Fruit fly (Drosophila melanogaster) whole organism, embryonic: Measurements from ENCODE around the gene Hmr.
A peak's percentile ranks its signal among the peaks of the same experiment; 100 is the strongest.

Experiments
- Antp ChIP-seq: fragments of 200-800 bp; sonication (Bioruptor generic); optimal IDR thresholded peaks from 3 replicates; lab custom pipeline; 2016; ENCODE audit warnings: missing biosample characterization, missing genetic modification characterization
- CG11456 ChIP-seq: fragments of 200-800 bp; sonication (Bioruptor generic); IDR thresholded peaks from 3 replicates; pipeline ENCODE4 v1.3.6; 2022; ENCODE audit warnings: missing biosample characterization, missing genetic modification characterization
- CG12071 ChIP-seq: fragments of 200-800 bp; sonication (Bioruptor generic); optimal IDR thresholded peaks from 3 replicates; lab custom pipeline; 2018; ENCODE audit warnings: missing biosample characterization, mild to moderate bottlenecking, missing genetic modification characterization
- CG12104 ChIP-seq: fragments of 200-800 bp; sonication (Bioruptor generic); optimal IDR thresholded peaks from 3 replicates; lab custom pipeline; 2016; ENCODE audit warnings: missing biosample characterization, missing genetic modification characterization
- CG12236 ChIP-seq: fragments of 200-800 bp; sonication (Bioruptor generic); optimal IDR thresholded peaks from 2 replicates; lab custom pipeline; 2016; ENCODE audit warnings: missing biosample characterization, missing genetic modification characterization
- CG12659 ChIP-seq: fragments of 200-800 bp; sonication (Bioruptor generic); optimal IDR thresholded peaks from 3 replicates; lab custom pipeline; 2017; ENCODE audit warnings: mild to moderate bottlenecking, missing biosample characterization, missing genetic modification reagents, missing genetic modification characterization
- CG12942 ChIP-seq: fragments of 200-800 bp; sonication (Bioruptor generic); optimal IDR thresholded peaks from 3 replicates; lab custom pipeline; 2016; ENCODE audit warnings: missing biosample characterization, missing genetic modification characterization
- CG13123 ChIP-seq: fragments of 200-800 bp; sonication (Bioruptor generic); optimal IDR thresholded peaks from 2 replicates; lab custom pipeline; 2016; ENCODE audit warnings: missing biosample characterization, missing genetic modification characterization
- CG13424 ChIP-seq: fragments of 200-800 bp; sonication (Bioruptor generic); optimal IDR thresholded peaks from 2 replicates; lab custom pipeline; 2019; ENCODE audit warnings: missing biosample characterization, mild to moderate bottlenecking, missing genetic modification characterization, moderate library complexity
- CG14710 ChIP-seq: fragments of 200-800 bp; sonication (Bioruptor generic); optimal IDR thresholded peaks from 3 replicates; lab custom pipeline; 2019; ENCODE audit warnings: missing biosample characterization, mild to moderate bottlenecking, missing genetic modification characterization, moderate library complexity
- CG14860 ChIP-seq: fragments of 200-800 bp; sonication (Bioruptor generic); IDR thresholded peaks from 3 replicates; pipeline ENCODE4 v1.3.6; 2022; ENCODE audit warnings: missing biosample characterization, missing genetic modification characterization; ENCODE audit not compliant: partially characterized antibody
- CG32532 ChIP-seq: fragments of 200-800 bp; sonication (Bioruptor generic); IDR thresholded peaks from 2 replicates; pipeline ENCODE4 v1.3.6; 2022; ENCODE audit warnings: missing biosample characterization, missing genetic modification characterization
- CG3407 ChIP-seq: fragments of 200-800 bp; sonication (Bioruptor generic); optimal IDR thresholded peaks from 2 replicates; lab custom pipeline; 2018; ENCODE audit warnings: missing biosample characterization, mild to moderate bottlenecking, missing genetic modification characterization
- CG3995 ChIP-seq: fragments of 200-800 bp; sonication (Bioruptor generic); optimal IDR thresholded peaks from 3 replicates; lab custom pipeline; 2016; ENCODE audit warnings: missing biosample characterization, missing genetic modification characterization
- CG42726 ChIP-seq: fragments of 200-800 bp; sonication (Bioruptor generic); IDR thresholded peaks from 2 replicates; pipeline ENCODE4 v1.3.6; 2022; ENCODE audit warnings: missing biosample characterization, missing genetic modification characterization; ENCODE audit not compliant: partially characterized antibody
- CG4404 ChIP-seq: fragments of 200-800 bp; sonication (Bioruptor generic); IDR thresholded peaks from 2 replicates; pipeline ENCODE4 v1.3.6; 2022; ENCODE audit warnings: missing biosample characterization, missing genetic modification characterization
- CG6765 ChIP-seq: fragments of 200-800 bp; sonication (Bioruptor generic); optimal IDR thresholded peaks from 3 replicates; lab custom pipeline; 2017; ENCODE audit warnings: missing biosample characterization, mild to moderate bottlenecking, missing genetic modification characterization
- CG6854 ChIP-seq: fragments of 200-800 bp; sonication (Bioruptor generic); optimal IDR thresholded peaks from 3 replicates; lab custom pipeline; 2017; ENCODE audit warnings: missing biosample characterization, mild to moderate bottlenecking, missing genetic modification characterization
- CG7357 ChIP-seq: fragments of 200-800 bp; sonication (Bioruptor generic); IDR thresholded peaks from 3 replicates; pipeline ENCODE4 v1.3.6; 2022; ENCODE audit warnings: missing biosample characterization, missing genetic modification characterization
- CG8359 ChIP-seq: fragments of 200-800 bp; sonication (Bioruptor generic); optimal IDR thresholded peaks from 2 replicates; lab custom pipeline; 2017; ENCODE audit warnings: missing biosample characterization, mild to moderate bottlenecking, missing genetic modification characterization, borderline replicate concordance
- CG9215 ChIP-seq: fragments of 200-800 bp; sonication (Bioruptor generic); IDR thresholded peaks from 2 replicates; pipeline ENCODE4 v1.3.6; 2022; ENCODE audit warnings: missing biosample characterization, missing genetic modification characterization
- ERR ChIP-seq: fragments of 200-800 bp; sonication (Bioruptor generic); optimal IDR thresholded peaks from 2 replicates; lab custom pipeline; 2016; ENCODE audit warnings: missing biosample characterization, missing genetic modification characterization
- Fer1 ChIP-seq: fragments of 200-800 bp; sonication (Bioruptor generic); optimal IDR thresholded peaks from 2 replicates; lab custom pipeline; 2017; ENCODE audit warnings: missing biosample characterization, mild to moderate bottlenecking, missing genetic modification characterization
- HLH4C ChIP-seq: fragments of 200-800 bp; sonication (Bioruptor generic); IDR thresholded peaks from 3 replicates; pipeline ENCODE4 v1.3.6; 2022; ENCODE audit warnings: missing biosample characterization, missing genetic modification characterization; ENCODE audit not compliant: partially characterized antibody
- Hmr ChIP-seq: fragments of 200-800 bp; sonication (Bioruptor generic); optimal IDR thresholded peaks from 3 replicates; lab custom pipeline; 2017; ENCODE audit warnings: mild to moderate bottlenecking, missing biosample characterization, missing genetic modification reagents, missing genetic modification characterization
- Lpt ChIP-seq: fragments of >200 bp; optimal IDR thresholded peaks from 2 replicates; lab custom pipeline; 2018; ENCODE audit warnings: missing biosample characterization, missing genetic modification characterization
- NC2α ChIP-seq: fragments of 200-800 bp; sonication (Bioruptor generic); optimal IDR thresholded peaks from 2 replicates; lab custom pipeline; 2016; ENCODE audit warnings: missing biosample characterization, missing genetic modification characterization
- Rfx ChIP-seq: fragments of 200-800 bp; sonication (Bioruptor generic); IDR thresholded peaks from 2 replicates; pipeline ENCODE4 v1.3.6; 2022; ENCODE audit warnings: missing biosample characterization, missing genetic modification characterization
- Ssrp ChIP-seq: fragments of 200-800 bp; sonication (Bioruptor generic); optimal IDR thresholded peaks from 2 replicates; lab custom pipeline; 2018; ENCODE audit warnings: missing biosample characterization, mild to moderate bottlenecking, missing genetic modification characterization, moderate library complexity
- Stat92E ChIP-seq, 3 experiments: fragments of >200 bp in 2 of 3; fragments of 200-800 bp in 1 of 3; sonication (Bioruptor generic) in 1 of 3; optimal IDR thresholded peaks; 2 replicates each; lab custom pipeline; 2017 to 2019; ENCODE audit warnings: missing biosample characterization in 3 of 3, missing genetic modification characterization in 3 of 3, mild to moderate bottlenecking in 1 of 3, moderate library complexity in 1 of 3
- Xbp1 ChIP-seq: fragments of 200-800 bp; sonication (Bioruptor generic); optimal IDR thresholded peaks from 3 replicates; lab custom pipeline; 2016; ENCODE audit warnings: missing biosample characterization, mild to moderate bottlenecking, missing genetic modification characterization
- YL-1 ChIP-seq: fragments of 200-800 bp; sonication (Bioruptor generic); optimal IDR thresholded peaks from 3 replicates; lab custom pipeline; 2017; ENCODE audit warnings: missing biosample characterization, mild to moderate bottlenecking, missing genetic modification characterization
- al ChIP-seq: fragments of 200-800 bp; sonication (Bioruptor generic); IDR thresholded peaks from 2 replicates; pipeline ENCODE4 v1.3.6; 2022; ENCODE audit warnings: missing biosample characterization, missing genetic modification characterization
- amos ChIP-seq: fragments of 200-800 bp; sonication (Bioruptor generic); IDR thresholded peaks from 2 replicates; pipeline ENCODE4 v1.3.6; 2022; ENCODE audit warnings: missing biosample characterization, missing genetic modification characterization; ENCODE audit not compliant: partially characterized antibody
- ap ChIP-seq: fragments of 200-800 bp; sonication (Bioruptor generic); IDR thresholded peaks from 2 replicates; pipeline ENCODE4 v1.3.6; 2022; ENCODE audit warnings: missing biosample characterization, missing genetic modification characterization
- bowl ChIP-seq: fragments of 200-800 bp; sonication (Bioruptor generic); IDR thresholded peaks from 2 replicates; pipeline ENCODE4 v1.3.6; 2022; ENCODE audit warnings: missing biosample characterization, missing genetic modification characterization
- caup ChIP-seq: fragments of 200-800 bp; sonication (Bioruptor generic); optimal IDR thresholded peaks from 3 replicates; lab custom pipeline; 2017; ENCODE audit warnings: missing biosample characterization, mild to moderate bottlenecking, missing genetic modification characterization, moderate library complexity; ENCODE audit not compliant: severe bottlenecking
- chm ChIP-seq: fragments of 200-800 bp; sonication (Bioruptor generic); IDR thresholded peaks from 2 replicates; pipeline ENCODE4 v1.3.6; 2022; ENCODE audit warnings: missing biosample characterization, missing genetic modification characterization
- croc ChIP-seq: fragments of 200-800 bp; sonication (Bioruptor generic); conservative IDR thresholded peaks from 3 replicates; pipeline ENCODE4 v1.3.6; 2022; ENCODE audit warnings: missing biosample characterization, missing genetic modification characterization
- dmrt99B ChIP-seq: fragments of 200-800 bp; sonication (Bioruptor generic); optimal IDR thresholded peaks from 2 replicates; lab custom pipeline; 2018; ENCODE audit warnings: missing biosample characterization, mild to moderate bottlenecking, missing genetic modification characterization, moderate library complexity
- emc ChIP-seq: fragments of 200-800 bp; sonication (Bioruptor generic); optimal IDR thresholded peaks from 2 replicates; lab custom pipeline; 2016; ENCODE audit warnings: missing biosample characterization, missing genetic modification characterization
- fd96Cb ChIP-seq: fragments of 200-800 bp; sonication (Bioruptor generic); optimal IDR thresholded peaks from 2 replicates; lab custom pipeline; 2018; ENCODE audit warnings: missing biosample characterization, mild to moderate bottlenecking, missing genetic modification characterization, moderate library complexity
- gfzf ChIP-seq: fragments of 200-800 bp; sonication (Bioruptor generic); optimal IDR thresholded peaks from 2 replicates; lab custom pipeline; 2016; ENCODE audit warnings: missing biosample characterization, mild to moderate bottlenecking, missing genetic modification characterization, moderate library complexity
- gt ChIP-seq: fragments of 200-800 bp; sonication (Bioruptor generic); IDR thresholded peaks from 2 replicates; pipeline ENCODE4 v1.3.6; 2022; ENCODE audit warnings: missing biosample characterization, missing genetic modification characterization
- kay ChIP-seq: fragments of 200-800 bp; sonication (Bioruptor generic); optimal IDR thresholded peaks from 2 replicates; lab custom pipeline; 2016; ENCODE audit warnings: missing biosample characterization, missing genetic modification characterization
- nerfin-2 ChIP-seq: fragments of 200-800 bp; sonication (Bioruptor generic); IDR thresholded peaks from 2 replicates; pipeline ENCODE4 v1.3.6; 2022; ENCODE audit warnings: missing biosample characterization, missing genetic modification characterization; ENCODE audit not compliant: partially characterized antibody
- phol ChIP-seq: fragments of 200-800 bp; sonication (Bioruptor generic); optimal IDR thresholded peaks from 3 replicates; lab custom pipeline; 2018; ENCODE audit warnings: missing biosample characterization, mild to moderate bottlenecking, missing genetic modification characterization, moderate library complexity
- tll ChIP-seq, 2 experiments: fragments of 200-800 bp in 1 of 2; fragments of >200 bp in 1 of 2; sonication (Bioruptor generic) in 1 of 2; optimal IDR thresholded peaks; 2 replicates each; lab custom pipeline; 2017 to 2019; ENCODE audit warnings: missing biosample characterization in 2 of 2, missing genetic modification characterization in 2 of 2, mild to moderate bottlenecking in 1 of 2, moderate library complexity in 1 of 2
- trem ChIP-seq: fragments of 200-800 bp; optimal IDR thresholded peaks from 3 replicates; lab custom pipeline; 2019; ENCODE audit warnings: missing biosample characterization, mild to moderate bottlenecking, missing genetic modification characterization, moderate library complexity
- unc-4 ChIP-seq: fragments of 200-800 bp; sonication (Bioruptor generic); IDR thresholded peaks from 2 replicates; pipeline ENCODE4 v1.3.6; 2022; ENCODE audit warnings: missing biosample characterization, missing genetic modification characterization; ENCODE audit not compliant: partially characterized antibody

The Hmr gene

DNA sequence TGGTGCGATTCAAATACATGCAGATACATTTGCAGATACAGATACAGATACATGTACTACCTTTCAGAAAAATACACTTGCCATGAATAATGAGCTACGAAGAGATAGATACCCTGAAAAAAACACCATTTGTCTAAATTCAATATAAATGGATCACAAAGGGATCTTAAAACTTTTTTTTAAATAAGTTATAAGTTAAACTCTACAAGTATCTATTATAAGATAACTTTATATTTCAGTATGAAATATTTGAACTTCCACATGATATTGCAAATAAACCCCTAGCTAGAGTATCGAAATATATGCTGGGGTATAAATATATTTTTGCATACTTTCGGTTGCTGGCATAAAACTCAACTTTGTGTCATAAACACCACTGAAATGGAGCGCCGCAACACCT is 34.2 kb downstream of the Hmr start (continued):
- TF ChIP-seq CG3995 (GFP tag; lab: Kevin White, UChicago), result no peak
- peak; percentile 47 for TF ChIP-seq Fer1 (GFP tag; lab: Kevin White, UChicago)
- TF ChIP-seq CG14710 (tag; lab: Kevin White, UChicago), result peak; percentile 23
- no peak for TF ChIP-seq CG6765 (GFP tag; lab: Kevin White, UChicago)
- no peak for TF ChIP-seq unc-4
- TF ChIP-seq dmrt99B, result peak; percentile 77
- TF ChIP-seq CG11456, result no peak
- TF ChIP-seq CG12236 (GFP tag; lab: Kevin White, UChicago), result no peak
- TF ChIP-seq CG12071, result peak; percentile 1
- no peak for TF ChIP-seq CG8359 (GFP tag; lab: Kevin White, UChicago)
- peak; percentile 71 for TF ChIP-seq Hmr (GFP tag; lab: Kevin White, UChicago)
- TF ChIP-seq CG6854 (GFP tag; lab: Kevin White, UChicago), result no peak
- peak; percentile 60 for TF ChIP-seq Rfx (GFP tag; lab: Robert Waterston, UW)
- TF ChIP-seq Ssrp (tag; lab: Kevin White, UChicago), result peak; percentile 56
- no peak for TF ChIP-seq chm (GFP tag; lab: Robert Waterston, UW)
- peak; percentile 54; the same call in 1 of the 2 replicates for TF ChIP-seq CG32532 (GFP tag; lab: Robert Waterston, UW)
- no peak for TF ChIP-seq CG13123 (GFP tag; lab: Kevin White, UChicago)
- TF ChIP-seq CG9215 (GFP tag; lab: Robert Waterston, UW), result peak; percentile 43
- peak; percentile 7 for TF ChIP-seq caup (GFP tag; lab: Kevin White, UChicago)
- no peak for TF ChIP-seq CG42726 (GFP tag; lab: Robert Waterston, UW)
- TF ChIP-seq Antp (GFP tag; lab: Kevin White, UChicago), result no peak
- no peak for TF ChIP-seq HLH4C (GFP tag; lab: Robert Waterston, UW)
- no peak for TF ChIP-seq CG12942
- TF ChIP-seq croc (GFP tag; lab: Robert Waterston, UW), result no peak; the same call in 2 of the 3 replicates
- no peak for TF ChIP-seq bowl (GFP tag; lab: Robert Waterston, UW)
- TF ChIP-seq gfzf (GFP tag; lab: Kevin White, UChicago), result no peak
- no peak for TF ChIP-seq gt
- TF ChIP-seq Xbp1 (GFP tag; lab: Kevin White, UChicago), result peak; percentile 44
- peak; percentile 62 for TF ChIP-seq fd96Cb
- TF ChIP-seq YL-1, result no peak
- no peak for TF ChIP-seq CG4404 (GFP tag; lab: Robert Waterston, UW)
- TF ChIP-seq amos (GFP tag; lab: Robert Waterston, UW), result no peak
- TF ChIP-seq CG12659, result peak; percentile 32
- no peak for TF ChIP-seq CG3407
- TF ChIP-seq ERR (GFP tag; lab: Kevin White, UChicago), result no peak
- TF ChIP-seq phol (tag; lab: Kevin White, UChicago), result peak; percentile 66
- no peak for TF ChIP-seq CG14860 (GFP tag; lab: Robert Waterston, UW)
- TF ChIP-seq tll (GFP tag; optimal IDR thresholded peaks at IDR 0.05; lab: Kevin White, UChicago), result no peak
- TF ChIP-seq Lpt (GFP tag; lab: Kevin White, UChicago), result no peak
- no peak for TF ChIP-seq kay
- TF ChIP-seq trem, result no peak
- TF ChIP-seq al (GFP tag; lab: Robert Waterston, UW), result 0 out of 2 replicates have a peak, but pooled peaks have one; percentile 33
- TF ChIP-seq CG12104 (GFP tag; lab: Kevin White, UChicago), result no peak
- no peak for TF ChIP-seq nerfin-2 (GFP tag; lab: Robert Waterston, UW)
- TF ChIP-seq CG13424 (tag; lab: Kevin White, UChicago), result peak; percentile 63
- no peak for TF ChIP-seq CG7357 (GFP tag; lab: Robert Waterston, UW)
- TF ChIP-seq Stat92E (GFP tag; optimal IDR thresholded peaks at IDR 0.05; lab: Kevin White, UChicago), result no peak
- no peak for TF ChIP-seq ap (GFP tag; lab: Robert Waterston, UW)
- TF ChIP-seq NC2α (GFP tag; lab: Kevin White, UChicago), result no peak
- no peak for TF ChIP-seq emc
